Fruit fly (Drosophila melanogaster): ENCODE data around the gene Taf9.
A peak's percentile ranks its signal among the peaks of the same experiment; 100 is the strongest.

Gene Taf9

dm6 chrX:17829083-17829997 is 12.6 kb upstream of the Taf9 start (continued):
- peak; percentile 39 for TF ChIP-seq CG6813 (GFP tag; optimal IDR thresholded peaks at IDR 0.05)
- peak; percentile 47 for TF ChIP-seq org-1 (GFP tag; optimal IDR thresholded peaks at IDR 0.05)
- TF ChIP-seq nerfin-1 (tag; optimal IDR thresholded peaks at IDR 0.05) = peak; percentile 63
- TF ChIP-seq Ssrp (tag; optimal IDR thresholded peaks at IDR 0.05) = peak; percentile 67
- peak; percentile 71 for TF ChIP-seq CG8388 (GFP tag; optimal IDR thresholded peaks at IDR 0.05)
- TF ChIP-seq HLH54F (GFP tag; optimal IDR thresholded peaks at IDR 0.05) = no peak
- peak; percentile 62 for TF ChIP-seq CG5180 (GFP tag; optimal IDR thresholded peaks at IDR 0.05)
- no peak for TF ChIP-seq CG31224 (GFP tag; IDR thresholded peaks at IDR 0.05)
- no peak for TF ChIP-seq amos (GFP tag; IDR thresholded peaks at IDR 0.05; ENCODE audit: partially characterized antibody)
- peak; percentile 87 for TF ChIP-seq Sox100B (GFP tag; optimal IDR thresholded peaks at IDR 0.05)
- TF ChIP-seq CG17568 (GFP tag; optimal IDR thresholded peaks at IDR 0.05) = peak; percentile 33
- no peak for TF ChIP-seq CkIIα-i1 (GFP tag; IDR thresholded peaks at IDR 0.05)
- TF ChIP-seq Ada2b (GFP tag; IDR thresholded peaks at IDR 0.05) = no peak
- TF ChIP-seq Sox102F (GFP tag; optimal IDR thresholded peaks at IDR 0.05) = peak; percentile 68
- peak; percentile 7 for TF ChIP-seq Hmr (GFP tag; optimal IDR thresholded peaks at IDR 0.05)
- peak; percentile 78 for TF ChIP-seq CG1529 (GFP tag; optimal IDR thresholded peaks at IDR 0.05)
- no peak for TF ChIP-seq HLHmδ (GFP tag; optimal IDR thresholded peaks at IDR 0.05)
- TF ChIP-seq ara (GFP tag; IDR thresholded peaks at IDR 0.05) = peak; percentile 54; the same call in 1 of the 2 replicates
- peak; percentile 22 for TF ChIP-seq Vsx1 (GFP tag; optimal IDR thresholded peaks at IDR 0.05)
- no peak for TF ChIP-seq CG16779 (GFP tag; IDR thresholded peaks at IDR 0.05)
- TF ChIP-seq CG10543 (GFP tag; optimal IDR thresholded peaks at IDR 0.05) = no peak
- 0 out of 2 replicates have a peak, but pooled peaks have one; percentile 19 for TF ChIP-seq chm (GFP tag; IDR thresholded peaks at IDR 0.05)
- peak; percentile 84 for TF ChIP-seq gem (tag; optimal IDR thresholded peaks at IDR 0.05)
- TF ChIP-seq CG30020 (tag; optimal IDR thresholded peaks at IDR 0.05) = peak; percentile 26
- no peak for TF ChIP-seq CG3281 (GFP tag; optimal IDR thresholded peaks at IDR 0.05)
- peak; percentile 25 for TF ChIP-seq abd-A (tag; optimal IDR thresholded peaks at IDR 0.05)
- TF ChIP-seq pan (optimal IDR thresholded peaks at IDR 0.05) = no peak
- TF ChIP-seq pan (GFP tag; optimal IDR thresholded peaks at IDR 0.05 in 1 of 2, IDR thresholded peaks at IDR 0.05 in 1 of 2) = peak in 1 of 2 experiments; percentile 9
- peak; percentile 9 for TF ChIP-seq fd102C (GFP tag; optimal IDR thresholded peaks at IDR 0.05)
- peak; percentile 87 for TF ChIP-seq CG10979 (tag; optimal IDR thresholded peaks at IDR 0.05)
- TF ChIP-seq CG8290 (GFP tag; optimal IDR thresholded peaks at IDR 0.05) = peak; percentile 22
- TF ChIP-seq CG8290 (tag; optimal IDR thresholded peaks at IDR 0.05) = no peak
- TF ChIP-seq CG13775 (GFP tag; optimal IDR thresholded peaks at IDR 0.05) = peak; percentile 55
- TF ChIP-seq Drgx (GFP tag; IDR thresholded peaks at IDR 0.05) = peak; percentile 57
- no peak for TF ChIP-seq Trl (optimal IDR thresholded peaks at IDR 0.05)
- peak; percentile 10 for TF ChIP-seq Trl (GFP tag; optimal IDR thresholded peaks at IDR 0.05)
- no peak for TF ChIP-seq D (optimal IDR thresholded peaks at IDR 0.05)
- TF ChIP-seq D (GFP tag; optimal IDR thresholded peaks at IDR 0.05) = peak; percentile 79
- TF ChIP-seq CG11247 (GFP tag; IDR thresholded peaks at IDR 0.05) = no peak
- peak; percentile 56 for TF ChIP-seq CG17359 (tag; optimal IDR thresholded peaks at IDR 0.05)
- no peak for TF ChIP-seq fu2 (GFP tag; optimal IDR thresholded peaks at IDR 0.05)
- TF ChIP-seq ATbp (GFP tag; optimal IDR thresholded peaks at IDR 0.05) = peak; percentile 65
- peak; percentile 58 for TF ChIP-seq tap (tag; optimal IDR thresholded peaks at IDR 0.05)
- TF ChIP-seq CHES-1-like (GFP tag; optimal IDR thresholded peaks at IDR 0.05) = no peak
- TF ChIP-seq Antp (GFP tag; optimal IDR thresholded peaks at IDR 0.05) = no peak
- TF ChIP-seq CG31441 (GFP tag; IDR thresholded peaks at IDR 0.05) = peak; percentile 84
- peak; percentile 35 for TF ChIP-seq Med (GFP tag)
- peak; percentile 70 for TF ChIP-seq grau (tag; optimal IDR thresholded peaks at IDR 0.05)
- TF ChIP-seq dmrt11E (tag; optimal IDR thresholded peaks at IDR 0.05) = peak; percentile 87

All from whole organism, embryonic.